Worm (Caenorhabditis elegans) whole organism, midembryonic: ENCODE results near the gene C15H9.2.

ENCODE experiments used
- ztf-23 ChIP-seq: fragments of 200-800 bp; sonication (Bioruptor generic); IDR thresholded peaks from 2 replicates; pipeline ENCODE4 v1.3.6; 2022; ENCODE audit warnings: missing genetic modification reagents, missing genetic modification characterization, missing compliant biosample characterization
- ztf-29 ChIP-seq: fragments of 200-800 bp; sonication (Bioruptor generic); IDR thresholded peaks from 2 replicates; pipeline ENCODE4 v1.3.6; 2022; ENCODE audit warnings: missing genetic modification reagents, missing genetic modification characterization, missing compliant biosample characterization

ce11 chrX:6115502-6115901, 2.8 kb upstream of the C15H9.2 start, which contains the start of gene C15H9.3:
- no peak for TF ChIP-seq ztf-29
- no peak for TF ChIP-seq ztf-23 (GFP tag; lab: Robert Waterston, UW)
